Worm (Caenorhabditis elegans) whole organism, L4 larva: Measurements from ENCODE around the gene vdac-1.

ENCODE experiments used
- D1046.2 ChIP-seq: fragments of 200-800 bp; sonication (Bioruptor generic); IDR thresholded peaks from 2 replicates; pipeline ENCODE4 v1.3.6; 2022; ENCODE audit warnings: missing genetic modification characterization, missing compliant biosample characterization
- T20F7.1 ChIP-seq: fragments of 200-800 bp; sonication (Bioruptor generic); optimal IDR thresholded peaks from 2 replicates; lab custom pipeline; 2018; ENCODE audit warnings: mild to moderate bottlenecking, missing genetic modification characterization, missing compliant biosample characterization
- T26A8.4 ChIP-seq: fragments of 200-800 bp; sonication (Bioruptor generic); IDR thresholded peaks from 2 replicates; pipeline ENCODE4 v1.3.6; 2022; ENCODE audit warnings: missing genetic modification characterization, missing compliant biosample characterization
- Y48G9A.11 ChIP-seq: fragments of 200-800 bp; sonication (Bioruptor generic); IDR thresholded peaks from 2 replicates; pipeline ENCODE4 v1.3.6; 2022; ENCODE audit warnings: missing genetic modification reagents, missing genetic modification characterization, missing compliant biosample characterization
- ZK337.2 ChIP-seq: fragments of 200-800 bp; sonication (Bioruptor generic); IDR thresholded peaks from 2 replicates; pipeline ENCODE4 v1.3.6; 2022; ENCODE audit warnings: missing genetic modification reagents, missing genetic modification characterization, missing compliant biosample characterization
- aha-1 ChIP-seq: fragments of 150-350 bp; peaks from one replicate; lab custom pipeline; 2014; ENCODE audit warnings: missing biosample characterization, missing genetic modification characterization
- arid-1 ChIP-seq: fragments of 200-800 bp; sonication (Bioruptor generic); conservative IDR thresholded peaks from 2 replicates; pipeline ENCODE4 v1.3.6; 2022; ENCODE audit warnings: missing genetic modification reagents, missing genetic modification characterization, missing compliant biosample characterization
- ceh-32 ChIP-seq: sonication (generic microtip); optimal IDR thresholded peaks from 2 replicates; lab custom pipeline; 2016; ENCODE audit warnings: mild to moderate bottlenecking, missing genetic modification characterization, missing compliant biosample characterization; ENCODE audit not compliant: poor library complexity
- ceh-62 ChIP-seq: sonication (generic microtip); optimal IDR thresholded peaks from 2 replicates; lab custom pipeline; 2017; ENCODE audit warnings: missing biosample characterization, missing genetic modification characterization
- ceh-82 ChIP-seq: sonication (generic microtip); optimal IDR thresholded peaks from 2 replicates; lab custom pipeline; 2017; ENCODE audit warnings: missing biosample characterization, missing genetic modification characterization
- cey-2 ChIP-seq: sonication (generic microtip); optimal IDR thresholded peaks from 3 replicates; lab custom pipeline; 2017; ENCODE audit warnings: missing genetic modification characterization, mild to moderate bottlenecking, missing compliant biosample characterization, antibody characterized with exemption, borderline replicate concordance; ENCODE audit not compliant: insufficient read depth
- fkh-10 ChIP-seq: fragments of 150-350 bp; optimal IDR thresholded peaks from 2 replicates; lab custom pipeline; 2014; ENCODE audit warnings: missing biosample characterization, missing genetic modification reagents, missing genetic modification characterization
- hlh-30 ChIP-seq: sonication (generic microtip); optimal IDR thresholded peaks from 2 replicates; lab custom pipeline; 2017; ENCODE audit warnings: antibody characterized with exemption, mild to moderate bottlenecking, missing genetic modification characterization, missing compliant biosample characterization; ENCODE audit not compliant: insufficient read depth
- hmg-1.1 ChIP-seq: fragments of 200-800 bp; sonication (Bioruptor generic); IDR thresholded peaks from 2 replicates; pipeline ENCODE4 v1.3.6; 2022; ENCODE audit warnings: missing genetic modification reagents, missing genetic modification characterization, missing compliant biosample characterization
- jun-1 ChIP-seq: fragments of 150-350 bp; optimal IDR thresholded peaks from 2 replicates; lab custom pipeline; 2014; ENCODE audit warnings: missing biosample characterization, missing genetic modification reagents, missing genetic modification characterization
- lin-29 ChIP-seq: fragments of 200-800 bp; sonication (Bioruptor generic); IDR thresholded peaks from 2 replicates; pipeline ENCODE4 v1.3.6; 2022; ENCODE audit warnings: missing genetic modification reagents, missing genetic modification characterization, missing compliant biosample characterization
- lin-38 ChIP-seq: fragments of 200-800 bp; sonication (Bioruptor generic); IDR thresholded peaks from 2 replicates; pipeline ENCODE4 v1.3.6; 2022; ENCODE audit warnings: missing genetic modification reagents, missing genetic modification characterization, missing compliant biosample characterization
- mdl-1 ChIP-seq, 2 experiments: fragments of 150-350 bp in 1 of 2; sonication (generic microtip) in 1 of 2; optimal IDR thresholded peaks; 2 replicates each; lab custom pipeline; 2014 to 2017; ENCODE audit warnings: missing biosample characterization in 2 of 2, missing genetic modification characterization in 2 of 2
- mxl-3 ChIP-seq: fragments of 200-800 bp; sonication (Bioruptor generic); optimal IDR thresholded peaks from 2 replicates; lab custom pipeline; 2018; ENCODE audit warnings: mild to moderate bottlenecking, missing genetic modification characterization, missing compliant biosample characterization
- nhr-25 ChIP-seq: sonication (generic microtip); optimal IDR thresholded peaks from 2 replicates; lab custom pipeline; 2017; ENCODE audit warnings: missing genetic modification characterization, mild to moderate bottlenecking, missing compliant biosample characterization, antibody characterized with exemption, moderate library complexity, borderline replicate concordance; ENCODE audit not compliant: insufficient read depth
- nhr-28 ChIP-seq: fragments of 150-350 bp; optimal IDR thresholded peaks from 2 replicates; lab custom pipeline; 2014; ENCODE audit warnings: missing biosample characterization, missing genetic modification characterization
- nhr-41 ChIP-seq: fragments of 200-800 bp; sonication (Bioruptor generic); IDR thresholded peaks from 2 replicates; pipeline ENCODE4 v1.3.6; 2022; ENCODE audit warnings: missing genetic modification reagents, missing genetic modification characterization, missing compliant biosample characterization
- nhr-42 ChIP-seq: fragments of 200-800 bp; sonication (Bioruptor generic); IDR thresholded peaks from 2 replicates; pipeline ENCODE4 v1.3.6; 2022; ENCODE audit warnings: missing genetic modification characterization, missing compliant biosample characterization
- rbr-2 ChIP-seq: sonication (generic microtip); optimal IDR thresholded peaks from 2 replicates; lab custom pipeline; 2016; ENCODE audit warnings: missing genotype, missing genetic modification characterization, missing compliant biosample characterization
- sdz-12 ChIP-seq: fragments of 200-800 bp; sonication (Bioruptor generic); optimal IDR thresholded peaks from 2 replicates; lab custom pipeline; 2018; ENCODE audit warnings: mild to moderate bottlenecking, missing genetic modification characterization, missing compliant biosample characterization
- set-16 ChIP-seq: fragments of 200-800 bp; sonication (Bioruptor generic); IDR thresholded peaks from 2 replicates; pipeline ENCODE4 v1.3.6; 2022; ENCODE audit warnings: missing genetic modification reagents, missing genetic modification characterization, missing compliant biosample characterization
- unc-130 ChIP-seq: sonication (generic microtip); optimal IDR thresholded peaks from 2 replicates; lab custom pipeline; 2016; ENCODE audit warnings: missing genetic modification reagents, missing genetic modification characterization, missing compliant biosample characterization
- unc-62 ChIP-seq, 3 experiments: fragments of 150-350 bp in 1 of 3; sonication (generic microtip); optimal IDR thresholded peaks in 2 of 3; peaks in 1 of 3; 1 replicate in 1 of 3; 2 replicates in 2 of 3; lab custom pipeline; 2014 to 2017; ENCODE audit warnings: missing biosample characterization in 3 of 3, missing genetic modification characterization in 3 of 3, missing genetic modification reagents in 3 of 3, missing genotype in 1 of 3
- zip-11 ChIP-seq: fragments of 200-800 bp; sonication (Bioruptor generic); IDR thresholded peaks from 2 replicates; pipeline ENCODE4 v1.3.6; 2022; ENCODE audit warnings: missing genetic modification characterization, missing compliant biosample characterization

Gene vdac-1

ce11 chrIV:7542485-7543001 is 34.9 kb upstream of the vdac-1 start, which contains the start of gene R05G6.10:
R05G6.10 (minus strand) TSS chrIV:7542535.
- peak in 1 of 2 experiments; percentile 88 for TF ChIP-seq unc-62 (GFP tag; optimal IDR thresholded peaks at IDR 0.05 in 1 of 2; lab: Kevin White, UChicago)
- no peak for TF ChIP-seq unc-62 (tag; optimal IDR thresholded peaks at IDR 0.05; lab: Kevin White, UChicago)
- no peak for TF ChIP-seq rbr-2 (tag; lab: Kevin White, UChicago)

- TF ChIP-seq ceh-82, result no peak
- no peak for TF ChIP-seq nhr-25 (tag; lab: Kevin White, UChicago)
- no peak for TF ChIP-seq jun-1 (tag; lab: Kevin White, UChicago)
- TF ChIP-seq T20F7.1 (GFP tag; lab: Kevin White, UChicago), result no peak
- no peak for TF ChIP-seq sdz-12 (GFP tag; lab: Kevin White, UChicago)
- TF ChIP-seq hmg-1.1, result no peak
- TF ChIP-seq arid-1 (GFP tag; lab: Robert Waterston, UW), result no peak
- TF ChIP-seq T26A8.4 (GFP tag; lab: Robert Waterston, UW), result no peak
- TF ChIP-seq ceh-32, result no peak
- no peak for TF ChIP-seq ZK337.2 (GFP tag; lab: Robert Waterston, UW)
- TF ChIP-seq mdl-1 (tag; optimal IDR thresholded peaks at IDR 0.05; lab: Kevin White, UChicago), result no peak
- no peak for TF ChIP-seq nhr-41 (GFP tag; lab: Robert Waterston, UW)
- no peak for TF ChIP-seq unc-130 (GFP tag; lab: Kevin White, UChicago)
- TF ChIP-seq, all 104 proteins: peak for 0
Observed at ce11 chrIV:7532360-7532759, 24.7 kb upstream of the vdac-1 start, which contains the start of gene R05G6.1. R05G6.1 (plus strand) TSS chrIV:7532660.

- TF ChIP-seq fkh-10 (GFP tag; lab: Kevin White, UChicago) (no peak), zip-11 (no peak), lin-29 (GFP tag; lab: Robert Waterston, UW) (no peak), nhr-28 (tag; lab: Kevin White, UChicago) (peak; percentile 34), arid-1 (GFP tag; lab: Robert Waterston, UW) (no peak), set-16 (GFP tag; lab: Robert Waterston, UW) (no peak), cey-2 (tag; lab: Kevin White, UChicago) (peak; percentile 30), aha-1 (peak; percentile 92), T20F7.1 (GFP tag; lab: Kevin White, UChicago) (no peak), lin-38 (GFP tag; lab: Robert Waterston, UW) (no peak), mdl-1 (tag; optimal IDR thresholded peaks at IDR 0.05; lab: Kevin White, UChicago) (peak in 1 of 2 experiments; percentile 34), hlh-30 (tag; lab: Kevin White, UChicago) (peak; percentile 33), unc-62 (GFP tag; optimal IDR thresholded peaks at IDR 0.05 in 1 of 2; lab: Kevin White, UChicago) (peak in 1 of 2 experiments; percentile 90), unc-62 (tag; optimal IDR thresholded peaks at IDR 0.05; lab: Kevin White, UChicago) (no peak)
Observed at ce11 chrIV:7530226-7531070, 22.8 kb upstream of the vdac-1 start.

ce11 chrIV:7523744-7524143 is 16.1 kb upstream of the vdac-1 start:
- no peak for TF ChIP-seq nhr-42 (GFP tag; lab: Robert Waterston, UW)
- peak in 1 of 2 experiments; percentile 92 for TF ChIP-seq unc-62 (GFP tag; optimal IDR thresholded peaks at IDR 0.05 in 1 of 2; lab: Kevin White, UChicago)
- TF ChIP-seq unc-62 (tag; optimal IDR thresholded peaks at IDR 0.05; lab: Kevin White, UChicago), result no peak

- TF ChIP-seq nhr-25 (tag; lab: Kevin White, UChicago) (no peak), aha-1 (peak; percentile 39), D1046.2 (GFP tag; lab: Robert Waterston, UW) (no peak), mxl-3 (GFP tag; lab: Kevin White, UChicago) (no peak), Y48G9A.11 (GFP tag; lab: Robert Waterston, UW) (no peak), ceh-62 (tag; lab: Kevin White, UChicago) (no peak)
- TF ChIP-seq, all 104 proteins: peak for 1
Observed at ce11 chrIV:7521591-7521990, 13.9 kb upstream of the vdac-1 start.
